Worm (Caenorhabditis elegans) whole organism, L3 larva: ENCODE measurements around the gene F27C8.2.

Experiments
- ZK546.5 ChIP-seq: sonication (generic microtip); optimal IDR thresholded peaks from 2 replicates; lab custom pipeline; 2017; ENCODE audit warnings: missing biosample characterization, missing genetic modification characterization
- aly-2 ChIP-seq: fragments of 150-350 bp; optimal IDR thresholded peaks from 2 replicates; lab custom pipeline; 2014; ENCODE audit warnings: missing biosample characterization, missing genetic modification characterization
- ama-1 ChIP-seq: fragments of 150-350 bp; optimal IDR thresholded peaks from 2 replicates; lab custom pipeline; 2018
- egl-5 ChIP-seq: fragments of 150-350 bp; optimal IDR thresholded peaks from 2 replicates; lab custom pipeline; 2017; ENCODE audit warnings: missing biosample characterization, missing genetic modification reagents, missing genetic modification characterization, inconsistent platforms
- elt-1 ChIP-seq: fragments of 150-350 bp; optimal IDR thresholded peaks from 2 replicates; lab custom pipeline; 2014; ENCODE audit warnings: missing biosample characterization, missing genetic modification characterization
- elt-2 ChIP-seq: sonication (generic microtip); optimal IDR thresholded peaks from 2 replicates; lab custom pipeline; 2016; ENCODE audit warnings: missing genetic modification reagents, mild to moderate bottlenecking, missing genetic modification characterization, missing compliant biosample characterization
- elt-3 ChIP-seq, 3 experiments: fragments of 150-350 bp in 1 of 3; sonication (generic microtip) in 2 of 3; optimal IDR thresholded peaks; 2 replicates in 2 of 3; 4 replicates in 1 of 3; lab custom pipeline; 2014 to 2017; ENCODE audit warnings: missing biosample characterization in 3 of 3, missing genetic modification characterization in 3 of 3
- fkh-10 ChIP-seq: sonication (generic microtip); optimal IDR thresholded peaks from 2 replicates; lab custom pipeline; 2017; ENCODE audit warnings: missing biosample characterization, missing genetic modification reagents, missing genetic modification characterization
- fos-1 ChIP-seq: fragments of 150-350 bp; optimal IDR thresholded peaks from 2 replicates; lab custom pipeline; 2014; ENCODE audit warnings: missing biosample characterization, missing genetic modification characterization
- nhr-76 ChIP-seq: fragments of 150-350 bp; sonication (generic microtip); optimal IDR thresholded peaks from 5 replicates; lab custom pipeline; 2014; ENCODE audit warnings: missing biosample characterization, missing genetic modification characterization
- tbx-2 ChIP-seq: sonication (generic microtip); optimal IDR thresholded peaks from 2 replicates; lab custom pipeline; 2016; ENCODE audit warnings: mild to moderate bottlenecking, missing genetic modification characterization, missing compliant biosample characterization
- zag-1 ChIP-seq: fragments of 150-350 bp; optimal IDR thresholded peaks from 2 replicates; lab custom pipeline; 2014; ENCODE audit warnings: missing biosample characterization, missing genetic modification characterization
- ztf-4 ChIP-seq: fragments of 150-350 bp; optimal IDR thresholded peaks from 2 replicates; lab custom pipeline; 2014; ENCODE audit warnings: missing biosample characterization, missing genetic modification characterization

ce11 chrIV:9613072-9613590, 17.0 kb downstream of the F27C8.2 start:
- TF ChIP-seq ama-1 (lab: Kevin White, UChicago) (no peak), tbx-2 (no peak), elt-3 (tag; optimal IDR thresholded peaks at IDR 0.05; lab: Kevin White, UChicago) (no peak), ztf-4 (tag; lab: Kevin White, UChicago) (no peak), zag-1 (tag; lab: Kevin White, UChicago) (no peak), nhr-76 (tag; lab: Kevin White, UChicago) (no peak), egl-5 (no peak), elt-2 (tag; lab: Kevin White, UChicago) (no peak), elt-1 (tag; lab: Kevin White, UChicago) (peak; percentile 92), fkh-10 (GFP tag; lab: Kevin White, UChicago) (no peak), aly-2 (tag; lab: Kevin White, UChicago) (no peak), ZK546.5 (tag; lab: Kevin White, UChicago) (no peak), fos-1 (tag; lab: Kevin White, UChicago) (no peak)
